Worm (Caenorhabditis elegans) whole organism, midembryonic: ENCODE data around the gene hpo-10.

ENCODE experiments used
- T22C8.4 ChIP-seq: fragments of 200-800 bp; sonication (Bioruptor generic); IDR thresholded peaks from 2 replicates; pipeline ENCODE4 v1.3.6; 2022; ENCODE audit warnings: missing genetic modification characterization, missing compliant biosample characterization
- cog-1 ChIP-seq: sonication (generic microtip); optimal IDR thresholded peaks from 2 replicates; lab custom pipeline; 2016; ENCODE audit warnings: missing genetic modification characterization, missing compliant biosample characterization
- flt-1 ChIP-seq: fragments of 200-800 bp; sonication (Bioruptor generic); IDR thresholded peaks from 2 replicates; pipeline ENCODE4 v1.3.6; 2022; ENCODE audit warnings: missing genetic modification characterization, missing compliant biosample characterization
- klf-2 ChIP-seq: fragments of 200-800 bp; sonication (Bioruptor generic); conservative IDR thresholded peaks from 2 replicates; pipeline ENCODE4 v1.3.6; 2022; ENCODE audit warnings: missing genetic modification reagents, missing genetic modification characterization, missing compliant biosample characterization
- med-1 ChIP-seq: sonication (generic microtip); optimal IDR thresholded peaks from 2 replicates; lab custom pipeline; 2017; ENCODE audit warnings: missing genetic modification characterization, mild to moderate bottlenecking, missing compliant biosample characterization, antibody characterized with exemption, missing genetic modification reagents; ENCODE audit not compliant: insufficient read depth
- ref-1 ChIP-seq: fragments of 200-800 bp; sonication (Bioruptor generic); conservative IDR thresholded peaks from 2 replicates; pipeline ENCODE4 v1.3.6; 2022; ENCODE audit warnings: missing genetic modification reagents, missing genetic modification characterization, missing compliant biosample characterization
- tab-1 ChIP-seq: fragments of 200-800 bp; sonication (Bioruptor generic); IDR thresholded peaks from 2 replicates; pipeline ENCODE4 v1.3.6; 2022; ENCODE audit warnings: missing genetic modification characterization, missing compliant biosample characterization
- ztf-23 ChIP-seq: fragments of 200-800 bp; sonication (Bioruptor generic); IDR thresholded peaks from 2 replicates; pipeline ENCODE4 v1.3.6; 2022; ENCODE audit warnings: missing genetic modification reagents, missing genetic modification characterization, missing compliant biosample characterization
- ztf-29 ChIP-seq: fragments of 200-800 bp; sonication (Bioruptor generic); IDR thresholded peaks from 2 replicates; pipeline ENCODE4 v1.3.6; 2022; ENCODE audit warnings: missing genetic modification reagents, missing genetic modification characterization, missing compliant biosample characterization

Gene hpo-10

ce11 chrIII:5921067-5921678 lies 41.9 kb downstream of the hpo-10 start:
- TF ChIP-seq med-1 (GFP tag; lab: Kevin White, UChicago) (no peak), flt-1 (GFP tag; lab: Robert Waterston, UW) (no peak), ztf-23 (GFP tag; lab: Robert Waterston, UW) (no peak), T22C8.4 (GFP tag; lab: Robert Waterston, UW) (no peak), ref-1 (no peak), cog-1 (tag; lab: Kevin White, UChicago) (no peak), ztf-29 (GFP tag; lab: Robert Waterston, UW) (no peak), klf-2 (GFP tag; lab: Robert Waterston, UW) (no peak), tab-1 (GFP tag; lab: Robert Waterston, UW) (no peak)

ce11 chrIII:5922236-5922635 lies 42.9 kb downstream of the hpo-10 start:
- TF ChIP-seq flt-1 (GFP tag; lab: Robert Waterston, UW): no peak
- TF ChIP-seq ztf-29 (GFP tag; lab: Robert Waterston, UW): no peak
- TF ChIP-seq ztf-23 (GFP tag; lab: Robert Waterston, UW): no peak
- TF ChIP-seq cog-1 (tag; lab: Kevin White, UChicago): no peak
- no peak for TF ChIP-seq klf-2 (GFP tag; lab: Robert Waterston, UW)
- TF ChIP-seq med-1 (GFP tag; lab: Kevin White, UChicago): no peak
- TF ChIP-seq tab-1 (GFP tag; lab: Robert Waterston, UW): no peak
- TF ChIP-seq T22C8.4 (GFP tag; lab: Robert Waterston, UW): no peak
- no peak for TF ChIP-seq ref-1

ce11 chrIII:5925724-5926123 lies 46.4 kb downstream of the hpo-10 start, which contains the start of the genes dnc-2 and bcl-7:
Gene dnc-2, minus strand, starts transcription at chrIII:5925756.
Gene bcl-7, plus strand, starts transcription at chrIII:5926086.
- no peak for TF ChIP-seq flt-1 (GFP tag; lab: Robert Waterston, UW)
- TF ChIP-seq ztf-23 (GFP tag; lab: Robert Waterston, UW): no peak
- no peak for TF ChIP-seq klf-2 (GFP tag; lab: Robert Waterston, UW)
- TF ChIP-seq ref-1: no peak
- TF ChIP-seq med-1 (GFP tag; lab: Kevin White, UChicago): no peak
- TF ChIP-seq tab-1 (GFP tag; lab: Robert Waterston, UW): no peak
- TF ChIP-seq T22C8.4 (GFP tag; lab: Robert Waterston, UW): no peak
- no peak for TF ChIP-seq ztf-29 (GFP tag; lab: Robert Waterston, UW)
- TF ChIP-seq cog-1 (tag; lab: Kevin White, UChicago): no peak

- TF ChIP-seq tab-1 (GFP tag; lab: Robert Waterston, UW): no peak
- no peak for TF ChIP-seq ztf-29 (GFP tag; lab: Robert Waterston, UW)
- TF ChIP-seq ref-1: no peak
- TF ChIP-seq klf-2 (GFP tag; lab: Robert Waterston, UW): no peak
- no peak for TF ChIP-seq ztf-23 (GFP tag; lab: Robert Waterston, UW)
- no peak for TF ChIP-seq cog-1 (tag; lab: Kevin White, UChicago)
- TF ChIP-seq T22C8.4 (GFP tag; lab: Robert Waterston, UW): no peak
- no peak for TF ChIP-seq flt-1 (GFP tag; lab: Robert Waterston, UW)
- no peak for TF ChIP-seq med-1 (GFP tag; lab: Kevin White, UChicago)
Observed at ce11 chrIII:5930659-5931058, 51.4 kb downstream of the hpo-10 start.

- TF ChIP-seq tab-1 (GFP tag; lab: Robert Waterston, UW): 0 out of 2 replicates have a peak, but pooled peaks have one; percentile 23
- TF ChIP-seq ztf-23 (GFP tag; lab: Robert Waterston, UW): no peak
Observed at ce11 chrIII:5931433-5931994, 52.2 kb downstream of the hpo-10 start, which contains the start of gene EGAP1.5. Gene EGAP1.5, plus strand, starts transcription at chrIII:5931721.
